Worm (Caenorhabditis elegans) whole organism, late embryonic: ENCODE measurements around the gene F12A10.8.

Experiments used
- C08G9.2 ChIP-seq: sonication (generic microtip); optimal IDR thresholded peaks from 2 replicates; lab custom pipeline; 2016; ENCODE audit warnings: mild to moderate bottlenecking, missing genetic modification characterization, moderate library complexity, missing compliant biosample characterization
- F13H6.1 ChIP-seq: sonication (generic microtip); optimal IDR thresholded peaks from 2 replicates; lab custom pipeline; 2016; ENCODE audit warnings: missing genetic modification characterization, missing compliant biosample characterization
- K09A11.1 ChIP-seq: sonication (generic microtip); optimal IDR thresholded peaks from 2 replicates; lab custom pipeline; 2017; ENCODE audit warnings: antibody characterized with exemption, mild to moderate bottlenecking, missing genetic modification characterization, missing compliant biosample characterization; ENCODE audit not compliant: insufficient read depth
- T23F11.4 ChIP-seq: fragments of 200-800 bp; sonication (Bioruptor generic); optimal IDR thresholded peaks from 2 replicates; lab custom pipeline; 2018; ENCODE audit warnings: mild to moderate bottlenecking, missing genetic modification characterization, missing compliant biosample characterization
- ceh-2 ChIP-seq: sonication (generic microtip); optimal IDR thresholded peaks from 2 replicates; lab custom pipeline; 2016; ENCODE audit warnings: missing genotype, missing genetic modification characterization, missing compliant biosample characterization
- ceh-24 ChIP-seq: sonication (generic microtip); optimal IDR thresholded peaks from 2 replicates; lab custom pipeline; 2016; ENCODE audit warnings: mild to moderate bottlenecking, missing genetic modification characterization, missing compliant biosample characterization
- ceh-34 ChIP-seq: sonication (generic microtip); optimal IDR thresholded peaks from 2 replicates; lab custom pipeline; 2016; ENCODE audit warnings: mild to moderate bottlenecking, missing genetic modification characterization, missing compliant biosample characterization
- ceh-6 ChIP-seq: fragments of 200-800 bp; sonication (Bioruptor generic); optimal IDR thresholded peaks from 2 replicates; lab custom pipeline; 2018; ENCODE audit warnings: mild to moderate bottlenecking, missing genetic modification characterization, missing compliant biosample characterization
- dve-1 ChIP-seq: sonication (generic microtip); optimal IDR thresholded peaks from 2 replicates; lab custom pipeline; 2017; ENCODE audit warnings: antibody characterized with exemption, mild to moderate bottlenecking, missing genetic modification characterization, missing compliant biosample characterization
- elt-2 ChIP-seq: sonication (generic microtip); optimal IDR thresholded peaks from 2 replicates; lab custom pipeline; 2016; ENCODE audit warnings: missing genetic modification reagents, missing genetic modification characterization, missing compliant biosample characterization
- elt-4 ChIP-seq: sonication (generic microtip); optimal IDR thresholded peaks from 2 replicates; lab custom pipeline; 2016; ENCODE audit warnings: missing genetic modification characterization, missing compliant biosample characterization
- ets-4 ChIP-seq: sonication (generic microtip); optimal IDR thresholded peaks from 2 replicates; lab custom pipeline; 2016; ENCODE audit warnings: missing genetic modification characterization, missing compliant biosample characterization
- fax-1 ChIP-seq: sonication (generic microtip); optimal IDR thresholded peaks from 2 replicates; lab custom pipeline; 2016; ENCODE audit warnings: missing genotype, missing genetic modification characterization, missing compliant biosample characterization
- fkh-6 ChIP-seq: sonication (generic microtip); optimal IDR thresholded peaks from 2 replicates; lab custom pipeline; 2016; ENCODE audit warnings: missing genetic modification characterization, missing compliant biosample characterization
- hlh-15 ChIP-seq: sonication (generic microtip); optimal IDR thresholded peaks from 2 replicates; lab custom pipeline; 2016; ENCODE audit warnings: missing genetic modification characterization, missing compliant biosample characterization
- hlh-8 ChIP-seq: sonication (generic microtip); optimal IDR thresholded peaks from 2 replicates; lab custom pipeline; 2016; ENCODE audit warnings: missing genotype, missing genetic modification characterization, missing compliant biosample characterization
- nhr-11 ChIP-seq: fragments of 150-350 bp; optimal IDR thresholded peaks from 2 replicates; lab custom pipeline; 2014; ENCODE audit warnings: missing biosample characterization, missing genetic modification characterization
- odd-2 ChIP-seq: sonication (generic microtip); optimal IDR thresholded peaks from 2 replicates; lab custom pipeline; 2017; ENCODE audit warnings: antibody characterized with exemption, mild to moderate bottlenecking, missing genetic modification characterization, missing compliant biosample characterization
- pqm-1 ChIP-seq: sonication (generic microtip); optimal IDR thresholded peaks from 2 replicates; lab custom pipeline; 2016; ENCODE audit warnings: missing genetic modification characterization, missing compliant biosample characterization
- pros-1 ChIP-seq: fragments of 150-350 bp; optimal IDR thresholded peaks from 2 replicates; lab custom pipeline; 2014; ENCODE audit warnings: missing biosample characterization, missing genetic modification reagents, missing genetic modification characterization
- ref-2 ChIP-seq: sonication (generic microtip); optimal IDR thresholded peaks from 2 replicates; lab custom pipeline; 2016; ENCODE audit warnings: missing genetic modification characterization, missing compliant biosample characterization
- rnt-1 ChIP-seq: sonication (generic microtip); optimal IDR thresholded peaks from 2 replicates; lab custom pipeline; 2016; ENCODE audit warnings: missing genetic modification characterization, missing compliant biosample characterization
- sox-2 ChIP-seq: fragments of 200-800 bp; sonication (Bioruptor generic); IDR thresholded peaks from 2 replicates; pipeline ENCODE4 v1.3.6; 2022; ENCODE audit warnings: missing genetic modification reagents, missing genetic modification characterization, missing compliant biosample characterization
- sox-4 ChIP-seq: sonication (generic microtip); optimal IDR thresholded peaks from 2 replicates; lab custom pipeline; 2017; ENCODE audit warnings: mild to moderate bottlenecking, missing genetic modification characterization, inconsistent platforms, missing compliant biosample characterization
- syd-9 ChIP-seq: sonication (generic microtip); optimal IDR thresholded peaks from 2 replicates; lab custom pipeline; 2016; ENCODE audit warnings: mild to moderate bottlenecking, missing genetic modification characterization, moderate library complexity, missing compliant biosample characterization
- tbx-2 ChIP-seq: sonication (generic microtip); optimal IDR thresholded peaks from 2 replicates; lab custom pipeline; 2016; ENCODE audit warnings: missing genetic modification characterization, missing compliant biosample characterization
- unc-3 ChIP-seq, 2 experiments: fragments of 200-800 bp in 1 of 2; sonication (Bioruptor generic) in 1 of 2; sonication (generic microtip) in 1 of 2; conservative IDR thresholded peaks in 1 of 2; optimal IDR thresholded peaks in 1 of 2; 2 replicates each; pipeline versions ENCODE4 v1.3.6 to Lab custom; 2016 to 2022; ENCODE audit warnings: missing compliant biosample characterization in 2 of 2, missing genetic modification characterization in 2 of 2, missing genetic modification reagents in 1 of 2
- unc-42 ChIP-seq: sonication (generic microtip); optimal IDR thresholded peaks from 2 replicates; lab custom pipeline; 2016; ENCODE audit warnings: missing genotype, missing genetic modification characterization, missing compliant biosample characterization
- unc-55 ChIP-seq: sonication (generic microtip); optimal IDR thresholded peaks from 2 replicates; lab custom pipeline; 2017; ENCODE audit warnings: missing biosample characterization, missing genetic modification reagents, missing genetic modification characterization
- zip-5 ChIP-seq: sonication (generic microtip); optimal IDR thresholded peaks from 2 replicates; lab custom pipeline; 2016; ENCODE audit warnings: missing genetic modification characterization, missing compliant biosample characterization
- ztf-16 ChIP-seq: sonication (generic microtip); optimal IDR thresholded peaks from 2 replicates; lab custom pipeline; 2017; ENCODE audit warnings: missing genetic modification characterization, missing compliant biosample characterization

The F12A10.8 gene

ce11 chrII:5505820-5506287 lies 5.0 kb upstream of the F12A10.8 start, which contains the start of gene npp-24:
Gene npp-24, plus strand, starts transcription at chrII:5505870.
- TF ChIP-seq hlh-15 (tag; lab: Kevin White, UChicago) (no peak), elt-2 (peak; percentile 6), odd-2 (tag; lab: Kevin White, UChicago) (no peak)

ce11 chrII:5503760-5504159 lies 2.9 kb upstream of the F12A10.8 start, which contains the start of gene cyp-44A1:
Gene cyp-44A1, plus strand, starts transcription at chrII:5504044.
- TF ChIP-seq syd-9 (tag; lab: Kevin White, UChicago) (no peak), elt-2 (peak; percentile 74), C08G9.2 (tag; lab: Kevin White, UChicago) (no peak), unc-42 (tag; lab: Kevin White, UChicago) (no peak), odd-2 (tag; lab: Kevin White, UChicago) (no peak)

- TF ChIP-seq unc-3 (GFP tag; conservative IDR thresholded peaks at IDR 0.05; lab: Robert Waterston, UW): no peak
- TF ChIP-seq unc-3 (tag; optimal IDR thresholded peaks at IDR 0.05; lab: Kevin White, UChicago): no peak
- no peak for TF ChIP-seq nhr-11
- TF ChIP-seq unc-55 (GFP tag; lab: Kevin White, UChicago): no peak
- no peak for TF ChIP-seq ztf-16 (tag; lab: Kevin White, UChicago)
- TF ChIP-seq pros-1 (tag; lab: Kevin White, UChicago): no peak
- no peak for TF ChIP-seq zip-5 (tag; lab: Kevin White, UChicago)
- no peak for TF ChIP-seq ets-4
- TF ChIP-seq fkh-6 (tag; lab: Kevin White, UChicago): no peak
- no peak for TF ChIP-seq ref-2 (tag; lab: Kevin White, UChicago)
- TF ChIP-seq rnt-1 (tag; lab: Kevin White, UChicago): no peak
- TF ChIP-seq ceh-2: no peak
- TF ChIP-seq ceh-6 (GFP tag; lab: Kevin White, UChicago): no peak
- TF ChIP-seq T23F11.4 (GFP tag; lab: Kevin White, UChicago): no peak
- no peak for TF ChIP-seq elt-4 (tag; lab: Kevin White, UChicago)
- no peak for TF ChIP-seq dve-1
- TF ChIP-seq fax-1 (tag; lab: Kevin White, UChicago): no peak
- no peak for TF ChIP-seq syd-9 (tag; lab: Kevin White, UChicago)
- TF ChIP-seq sox-4 (tag; lab: Kevin White, UChicago): no peak
- TF ChIP-seq pqm-1 (tag; lab: Kevin White, UChicago): no peak
- no peak for TF ChIP-seq sox-2 (GFP tag; lab: Robert Waterston, UW)
Measured at ce11 chrII:5500470-5500869, 394 bp downstream of the F12A10.8 start, which contains the start of gene fzy-1. Gene fzy-1, plus strand, starts transcription at chrII:5500770.

- TF ChIP-seq sox-2 (GFP tag; lab: Robert Waterston, UW) (no peak), ztf-16 (tag; lab: Kevin White, UChicago) (no peak), elt-2 (no peak), ceh-34 (no peak), ceh-24 (tag; lab: Kevin White, UChicago) (no peak)
Measured at ce11 chrII:5498156-5498739, 2.6 kb downstream of the F12A10.8 start, which contains the start of the genes suex-1 and F12A10.9. Gene suex-1, minus strand, starts transcription at chrII:5498256. Gene F12A10.9, plus strand, starts transcription at chrII:5498689.

- TF ChIP-seq ztf-16 (tag; lab: Kevin White, UChicago) (no peak), odd-2 (tag; lab: Kevin White, UChicago) (no peak), K09A11.1 (tag; lab: Kevin White, UChicago) (no peak), F13H6.1 (tag; lab: Kevin White, UChicago) (no peak), hlh-8 (tag; lab: Kevin White, UChicago) (no peak), sox-2 (GFP tag; lab: Robert Waterston, UW) (no peak), nhr-11 (no peak), tbx-2 (no peak), ceh-2 (no peak), hlh-15 (tag; lab: Kevin White, UChicago) (no peak), ceh-34 (no peak)
- TF ChIP-seq, all 69 proteins: peak for 0
Measured at ce11 chrII:5497541-5497940, 3.3 kb downstream of the F12A10.8 start.
